Worm (Caenorhabditis elegans) whole organism, early embryonic: ENCODE measurements around the gene kin-16.

ENCODE experiments used
- B0310.2 ChIP-seq: sonication (generic microtip); optimal IDR thresholded peaks from 2 replicates; lab custom pipeline; 2016; ENCODE audit warnings: mild to moderate bottlenecking, missing genetic modification characterization, missing compliant biosample characterization
- ama-1 ChIP-seq: fragments of 150-350 bp; optimal IDR thresholded peaks from 2 replicates; lab custom pipeline; 2014
- ceh-13 ChIP-seq: fragments of 200-800 bp; sonication (Bioruptor generic); optimal IDR thresholded peaks from 2 replicates; lab custom pipeline; 2018; ENCODE audit warnings: mild to moderate bottlenecking, missing genetic modification characterization, missing compliant biosample characterization
- ceh-36 ChIP-seq: sonication (generic microtip); optimal IDR thresholded peaks from 2 replicates; lab custom pipeline; 2016; ENCODE audit warnings: missing genetic modification characterization, inconsistent platforms, missing compliant biosample characterization
- ets-7 ChIP-seq: sonication (generic microtip); optimal IDR thresholded peaks from 2 replicates; lab custom pipeline; 2016; ENCODE audit warnings: missing genotype, missing genetic modification characterization, missing compliant biosample characterization
- hmbx-1 ChIP-seq: sonication (generic microtip); optimal IDR thresholded peaks from 2 replicates; lab custom pipeline; 2016; ENCODE audit warnings: mild to moderate bottlenecking, missing genetic modification characterization, missing compliant biosample characterization
- hmg-4 ChIP-seq: fragments of 200-800 bp; sonication (Bioruptor generic); optimal IDR thresholded peaks from 2 replicates; lab custom pipeline; 2018; ENCODE audit warnings: mild to moderate bottlenecking, missing genetic modification characterization, missing compliant biosample characterization
- hnd-1 ChIP-seq: sonication (generic microtip); optimal IDR thresholded peaks from 2 replicates; lab custom pipeline; 2016; ENCODE audit warnings: missing genetic modification characterization, missing compliant biosample characterization
- pes-1 ChIP-seq: fragments of 200-800 bp; sonication (Bioruptor generic); IDR thresholded peaks from 2 replicates; pipeline ENCODE4 v1.3.6; 2022; ENCODE audit warnings: missing genetic modification reagents, missing genetic modification characterization, missing compliant biosample characterization
- scrt-1 ChIP-seq: fragments of 200-800 bp; sonication (Bioruptor generic); IDR thresholded peaks from 2 replicates; pipeline ENCODE4 v1.3.6; 2022; ENCODE audit warnings: missing genetic modification characterization, missing compliant biosample characterization
- tbx-37 ChIP-seq: fragments of 200-800 bp; sonication (Bioruptor generic); conservative IDR thresholded peaks from 2 replicates; pipeline ENCODE4 v1.3.6; 2022; ENCODE audit warnings: missing genetic modification reagents, missing genetic modification characterization, missing compliant biosample characterization
- tra-4 ChIP-seq: sonication (generic microtip); optimal IDR thresholded peaks from 2 replicates; lab custom pipeline; 2017; ENCODE audit warnings: missing genetic modification characterization, missing compliant biosample characterization

DNA sequence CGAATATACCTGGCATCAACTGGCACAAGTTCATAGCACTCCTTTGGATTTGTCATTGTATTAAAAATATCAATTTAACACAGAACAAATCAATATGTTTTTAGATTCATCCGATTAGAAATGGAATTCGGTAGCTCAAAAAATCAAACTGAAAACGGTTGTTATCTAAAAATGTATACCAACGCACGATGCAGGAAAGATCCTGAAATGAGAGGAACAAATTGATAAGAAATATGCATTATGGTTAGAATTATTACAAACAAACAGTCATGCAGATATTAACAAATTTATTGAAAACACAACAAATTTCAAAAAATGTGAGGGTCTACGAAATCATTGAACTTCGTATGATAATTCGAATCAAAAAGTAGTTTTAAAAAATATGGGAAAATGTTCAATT is 34.1 kb upstream of the kin-16 start, which contains the start of gene T19H5.6:
- TF ChIP-seq tra-4, result no peak
- no peak for TF ChIP-seq ama-1 (lab: Kevin White, UChicago)
- no peak for TF ChIP-seq B0310.2
- TF ChIP-seq hmg-4 (GFP tag; lab: Kevin White, UChicago), result no peak
- TF ChIP-seq ceh-36 (tag; lab: Kevin White, UChicago), result no peak
- no peak for TF ChIP-seq pes-1 (GFP tag; lab: Robert Waterston, UW)
- TF ChIP-seq tbx-37, result no peak
- no peak for TF ChIP-seq ets-7 (tag; lab: Kevin White, UChicago)
- TF ChIP-seq ceh-13 (GFP tag; lab: Kevin White, UChicago), result no peak
- TF ChIP-seq scrt-1 (GFP tag; lab: Robert Waterston, UW), result no peak
- no peak for TF ChIP-seq hnd-1 (tag; lab: Kevin White, UChicago)
- TF ChIP-seq hmbx-1 (tag; lab: Kevin White, UChicago), result no peak
